Fruit fly (Drosophila melanogaster): ENCODE data around the gene Ktl.

Gene Ktl

dm6 chr3R:20914103-20914502, 17.0 kb upstream of the Ktl start, which contains the start of gene hdly (continued):
- no peak for TF ChIP-seq CG10267 (tag; optimal IDR thresholded peaks at IDR 0.05)
- TF ChIP-seq zen2 (GFP tag; IDR thresholded peaks at IDR 0.05; ENCODE audit: partially characterized antibody): no peak
- TF ChIP-seq inv (GFP tag; IDR thresholded peaks at IDR 0.05; ENCODE audit: partially characterized antibody): no peak
- no peak for TF ChIP-seq lilli (GFP tag; optimal IDR thresholded peaks at IDR 0.05)
- no peak for TF ChIP-seq ftz-f1 (GFP tag; optimal IDR thresholded peaks at IDR 0.05)
- TF ChIP-seq CG13424 (tag; optimal IDR thresholded peaks at IDR 0.05): no peak
- TF ChIP-seq CG15696 (tag; optimal IDR thresholded peaks at IDR 0.05): no peak
- no peak for TF ChIP-seq CG4820 (GFP tag; optimal IDR thresholded peaks at IDR 0.05)
- no peak for TF ChIP-seq CG2712 (tag; optimal IDR thresholded peaks at IDR 0.05)
- no peak for TF ChIP-seq CG16863 (GFP tag; optimal IDR thresholded peaks at IDR 0.05)
- TF ChIP-seq Med (GFP tag): peak; percentile 87
- no peak for TF ChIP-seq CG32772 (GFP tag; IDR thresholded peaks at IDR 0.05)
- no peak for TF ChIP-seq sqz (GFP tag; optimal IDR thresholded peaks at IDR 0.05)
- TF ChIP-seq C15 (GFP tag; IDR thresholded peaks at IDR 0.05): no peak
- TF ChIP-seq bcd (GFP tag; optimal IDR thresholded peaks at IDR 0.05): no peak
- no peak for TF ChIP-seq CG2116 (GFP tag; optimal IDR thresholded peaks at IDR 0.05)
- peak; percentile 19 to 71 for TF ChIP-seq Trl (optimal IDR thresholded peaks at IDR 0.05)
- TF ChIP-seq Trl (GFP tag; optimal IDR thresholded peaks at IDR 0.05): no peak
- TF ChIP-seq dpn (GFP tag; optimal IDR thresholded peaks at IDR 0.05): peak in 1 of 2 experiments; percentile 10
- TF ChIP-seq psq (GFP tag; optimal IDR thresholded peaks at IDR 0.05): no peak
- no peak for TF ChIP-seq chif (GFP tag; optimal IDR thresholded peaks at IDR 0.05)
- TF ChIP-seq br (optimal IDR thresholded peaks at IDR 0.05): no peak
- TF ChIP-seq Aef1 (GFP tag; IDR thresholded peaks at IDR 0.05): no peak
- TF ChIP-seq exex (tag; optimal IDR thresholded peaks at IDR 0.05): no peak
- TF ChIP-seq CG18476 (GFP tag; optimal IDR thresholded peaks at IDR 0.05): no peak
- TF ChIP-seq CG14441 (GFP tag; IDR thresholded peaks at IDR 0.05): no peak
- no peak for TF ChIP-seq sr (GFP tag; IDR thresholded peaks at IDR 0.05)
- TF ChIP-seq NFAT (GFP tag; IDR thresholded peaks at IDR 0.05): 0 out of 2 replicates have a peak, but pooled peaks have one; percentile 6
- TF ChIP-seq ab (GFP tag; optimal IDR thresholded peaks at IDR 0.05): no peak
- no peak for TF ChIP-seq CG17186 (GFP tag; optimal IDR thresholded peaks at IDR 0.05)
- TF ChIP-seq CG2875 (GFP tag; optimal IDR thresholded peaks at IDR 0.05): no peak
- peak; percentile 24 for TF ChIP-seq CG6765 (GFP tag; optimal IDR thresholded peaks at IDR 0.05)
- peak; percentile 10; the same call in 1 of the 2 replicates for TF ChIP-seq ranshi (GFP tag; IDR thresholded peaks at IDR 0.05)
- TF ChIP-seq CG7839 (tag; optimal IDR thresholded peaks at IDR 0.05): no peak
- no peak for TF ChIP-seq CG15601 (tag; optimal IDR thresholded peaks at IDR 0.05)
- no peak for TF ChIP-seq gsb (GFP tag; IDR thresholded peaks at IDR 0.05)
- no peak for TF ChIP-seq CG13287 (GFP tag; IDR thresholded peaks at IDR 0.05; ENCODE audit: partially characterized antibody)
- TF ChIP-seq tgo (GFP tag; IDR thresholded peaks at IDR 0.05): no peak
- no peak for TF ChIP-seq her (GFP tag; optimal IDR thresholded peaks at IDR 0.05)
- 0 out of 3 replicates have a peak, but pooled peaks have one; percentile 11 for TF ChIP-seq Dbx (GFP tag; IDR thresholded peaks at IDR 0.05)
- no peak for TF ChIP-seq Nf-YC (tag; optimal IDR thresholded peaks at IDR 0.05)
- TF ChIP-seq CG3407 (GFP tag; optimal IDR thresholded peaks at IDR 0.05): no peak
- TF ChIP-seq scrt (GFP tag; optimal IDR thresholded peaks at IDR 0.05): peak; percentile 29
- TF ChIP-seq CG17612 (GFP tag; IDR thresholded peaks at IDR 0.05): no peak
- no peak for TF ChIP-seq lola (GFP tag; optimal IDR thresholded peaks at IDR 0.05)
- TF ChIP-seq Ravus (GFP tag; IDR thresholded peaks at IDR 0.05): no peak
- no peak for TF ChIP-seq CG11696 (GFP tag; IDR thresholded peaks at IDR 0.05)
- TF ChIP-seq HHEX (GFP tag; optimal IDR thresholded peaks at IDR 0.05): peak; percentile 24
- TF ChIP-seq amos (GFP tag; IDR thresholded peaks at IDR 0.05; ENCODE audit: partially characterized antibody): no peak; the same call in 1 of the 2 replicates
- TF ChIP-seq dm (GFP tag; optimal IDR thresholded peaks at IDR 0.05): no peak
- no peak for TF ChIP-seq sna (GFP tag; IDR thresholded peaks at IDR 0.05; ENCODE audit: partially characterized antibody)
- no peak for TF ChIP-seq CG2129 (GFP tag; IDR thresholded peaks at IDR 0.05; ENCODE audit: partially characterized antibody)
